4 worm cellular contexts compared by ENCODE assay signal in genomic region chrIV:10502345-10502744, ce11.
TF ChIP-seq lines count a peak whose summit lies in the region.

No protein-coding gene starts in this region.

TF ChIP-seq in whole organism, L1 larva, 84 proteins besides CTCF, POLR2A, EP300 and RAD21 (continued from another document and continues in another):
- TF ChIP-seq ceh-82 (tag; optimal IDR thresholded peaks at IDR 0.05; lab: Kevin White, UChicago) (no peak), lin-14 (GFP tag; optimal IDR thresholded peaks at IDR 0.05; lab: Kevin White, UChicago) (peak; percentile 75), C16A3.4 (tag; optimal IDR thresholded peaks at IDR 0.05; lab: Kevin White, UChicago) (peak; percentile 29), irx-1 (tag; optimal IDR thresholded peaks at IDR 0.05; lab: Kevin White, UChicago) (peak; percentile 31), nhr-77 (tag; optimal IDR thresholded peaks at IDR 0.05; lab: Kevin White, UChicago) (peak; percentile 68), lin-15B (tag; optimal IDR thresholded peaks at IDR 0.05; lab: Kevin White, UChicago) (no peak), fkh-8 (tag; optimal IDR thresholded peaks at IDR 0.05; lab: Kevin White, UChicago) (peak; percentile 65), ceh-63 (GFP tag; optimal IDR thresholded peaks at IDR 0.05; lab: Kevin White, UChicago) (no peak), nhr-20 (tag; optimal IDR thresholded peaks at IDR 0.05; lab: Kevin White, UChicago) (peak; percentile 32), snpc-4 (tag; optimal IDR thresholded peaks at IDR 0.05; lab: Kevin White, UChicago) (no peak), nhr-71 (tag; optimal IDR thresholded peaks at IDR 0.05; lab: Kevin White, UChicago) (peak; percentile 76), isw-1 (GFP tag; IDR thresholded peaks at IDR 0.05; lab: Robert Waterston, UW) (no peak), hpl-2 (GFP tag; optimal IDR thresholded peaks at IDR 0.05; lab: Kevin White, UChicago) (no peak), ztf-4 (tag; optimal IDR thresholded peaks at IDR 0.05; lab: Kevin White, UChicago) (peak; percentile 23), elt-3 (tag; optimal IDR thresholded peaks at IDR 0.05; lab: Kevin White, UChicago) (no peak), efl-1 (optimal IDR thresholded peaks at IDR 0.05; lab: Kevin White, UChicago) (peak; percentile 20 to 36), efl-1 (GFP tag; optimal IDR thresholded peaks at IDR 0.05 in 1 of 2; lab: Kevin White, UChicago) (peak in 1 of 2 experiments; percentile 38), blmp-1 (tag; optimal IDR thresholded peaks at IDR 0.05; lab: Kevin White, UChicago) (no peak), sptf-1 (tag; optimal IDR thresholded peaks at IDR 0.05; lab: Kevin White, UChicago) (no peak), grh-1 (GFP tag; IDR thresholded peaks at IDR 0.05; lab: Robert Waterston, UW) (no peak), ztf-11 (tag; optimal IDR thresholded peaks at IDR 0.05; lab: Kevin White, UChicago) (no peak), hlh-17 (GFP tag; optimal IDR thresholded peaks at IDR 0.05; lab: Kevin White, UChicago; ENCODE audit: borderline replicate concordance) (no peak), jun-1 (tag; optimal IDR thresholded peaks at IDR 0.05; lab: Kevin White, UChicago) (peak; percentile 44), mdl-1 (tag; optimal IDR thresholded peaks at IDR 0.05; lab: Kevin White, UChicago) (peak in 1 of 2 experiments; percentile 64), unc-62 (GFP tag; optimal IDR thresholded peaks at IDR 0.05; lab: Kevin White, UChicago) (no peak), egl-27 (tag; optimal IDR thresholded peaks at IDR 0.05; lab: Kevin White, UChicago) (no peak), snu-23 (GFP tag; optimal IDR thresholded peaks at IDR 0.05; lab: Kevin White, UChicago) (peak; percentile 47), nhr-237 (tag; optimal IDR thresholded peaks at IDR 0.05; lab: Kevin White, UChicago) (peak; percentile 6), hlh-4 (tag; optimal IDR thresholded peaks at IDR 0.05; lab: Kevin White, UChicago) (no peak), nhr-90 (tag; optimal IDR thresholded peaks at IDR 0.05; lab: Kevin White, UChicago; ENCODE audit: poor library complexity) (no peak), vab-15 (tag; optimal IDR thresholded peaks at IDR 0.05; lab: Kevin White, UChicago) (no peak), C04F5.9 (tag; optimal IDR thresholded peaks at IDR 0.05; lab: Kevin White, UChicago) (no peak), elt-2 (tag; optimal IDR thresholded peaks at IDR 0.05; lab: Kevin White, UChicago) (peak; percentile 73), zip-4 (GFP tag; optimal IDR thresholded peaks at IDR 0.05; lab: Kevin White, UChicago) (no peak)

TF ChIP-seq in whole organism, L2 larva, 48 proteins besides CTCF, POLR2A, EP300 and RAD21 (continued from another document):
- TF ChIP-seq ama-1 (optimal IDR thresholded peaks at IDR 0.05; lab: Kevin White, UChicago), result peak; percentile 38
- no peak for TF ChIP-seq lin-13 (GFP tag; optimal IDR thresholded peaks at IDR 0.05; lab: Kevin White, UChicago)
- TF ChIP-seq mdl-1 (tag; optimal IDR thresholded peaks at IDR 0.05; lab: Kevin White, UChicago), result peak in 1 of 2 experiments; percentile 15
- TF ChIP-seq sma-3 (GFP tag; optimal IDR thresholded peaks at IDR 0.05; lab: Kevin White, UChicago), result peak; percentile 19
- TF ChIP-seq gmeb-1 (tag; optimal IDR thresholded peaks at IDR 0.05; lab: Kevin White, UChicago), result peak; percentile 53
- TF ChIP-seq fos-1 (tag; optimal IDR thresholded peaks at IDR 0.05; lab: Kevin White, UChicago), result peak; percentile 85
- no peak for TF ChIP-seq unc-39 (tag; optimal IDR thresholded peaks at IDR 0.05; lab: Kevin White, UChicago)

TF ChIP-seq in whole organism, L3 larva, 47 proteins besides CTCF, POLR2A, EP300 and RAD21 (continued from another document):
- no peak for TF ChIP-seq nhr-12 (tag; optimal IDR thresholded peaks at IDR 0.05; lab: Kevin White, UChicago)
- no peak for TF ChIP-seq ztf-4 (tag; optimal IDR thresholded peaks at IDR 0.05; lab: Kevin White, UChicago)
- peak; percentile 54 for TF ChIP-seq jun-1 (tag; optimal IDR thresholded peaks at IDR 0.05; lab: Kevin White, UChicago)
- TF ChIP-seq nfya-1 (tag; optimal IDR thresholded peaks at IDR 0.05; lab: Kevin White, UChicago; ENCODE audit: insufficient read depth), result peak; percentile 59
- TF ChIP-seq elt-2 (tag; optimal IDR thresholded peaks at IDR 0.05; lab: Kevin White, UChicago), result peak; percentile 88
- peak; percentile 29 for TF ChIP-seq ama-1 (optimal IDR thresholded peaks at IDR 0.05; lab: Kevin White, UChicago)
- TF ChIP-seq pqm-1 (tag; optimal IDR thresholded peaks at IDR 0.05; lab: Kevin White, UChicago), result peak; percentile 97
- TF ChIP-seq mml-1 (tag; optimal IDR thresholded peaks at IDR 0.05; lab: Kevin White, UChicago), result no peak
- no peak for TF ChIP-seq nhr-25 (tag; optimal IDR thresholded peaks at IDR 0.05; lab: Kevin White, UChicago)

TF ChIP-seq in whole organism, L4 larva, 104 proteins besides CTCF, POLR2A, EP300 and RAD21 (continued from another document):
- TF ChIP-seq nhr-10 (tag; optimal IDR thresholded peaks at IDR 0.05; lab: Kevin White, UChicago) (peak; percentile 51), lin-15B (tag; optimal IDR thresholded peaks at IDR 0.05; lab: Kevin White, UChicago) (no peak), madf-5 (GFP tag; IDR thresholded peaks at IDR 0.05; lab: Robert Waterston, UW) (no peak), fkh-10 (GFP tag; optimal IDR thresholded peaks at IDR 0.05; lab: Kevin White, UChicago) (no peak), unc-130 (GFP tag; optimal IDR thresholded peaks at IDR 0.05; lab: Kevin White, UChicago) (no peak), ZK546.5 (tag; optimal IDR thresholded peaks at IDR 0.05; lab: Kevin White, UChicago) (no peak), lin-1 (GFP tag; IDR thresholded peaks at IDR 0.05; lab: Robert Waterston, UW) (0 out of 2 replicates have a peak, but pooled peaks have one; percentile 20), nhr-11 (tag; optimal IDR thresholded peaks at IDR 0.05; lab: Kevin White, UChicago) (peak; percentile 64), snpc-1.2 (GFP tag; IDR thresholded peaks at IDR 0.05; lab: Robert Waterston, UW) (no peak), skn-1 (tag; optimal IDR thresholded peaks at IDR 0.05; lab: Kevin White, UChicago) (no peak), spr-3 (GFP tag; optimal IDR thresholded peaks at IDR 0.05; lab: Kevin White, UChicago) (no peak), mxl-2 (GFP tag; conservative IDR thresholded peaks at IDR 0.05; lab: Robert Waterston, UW) (no peak), hlh-11 (tag; optimal IDR thresholded peaks at IDR 0.05; lab: Kevin White, UChicago) (peak; percentile 96), Y75B8A.6 (GFP tag; IDR thresholded peaks at IDR 0.05; lab: Robert Waterston, UW) (no peak), zfp-3 (GFP tag; conservative IDR thresholded peaks at IDR 0.05; lab: Robert Waterston, UW) (0 out of 2 replicates have a peak, but pooled peaks have one; percentile 37), vab-7 (GFP tag; IDR thresholded peaks at IDR 0.05; lab: Robert Waterston, UW) (no peak), dmd-8 (GFP tag; IDR thresholded peaks at IDR 0.05; lab: Robert Waterston, UW) (no peak), ama-1 (optimal IDR thresholded peaks at IDR 0.05; lab: Kevin White, UChicago) (peak; percentile 65), snpc-4 (tag; optimal IDR thresholded peaks at IDR 0.05; lab: Kevin White, UChicago) (no peak), tra-1 (GFP tag; IDR thresholded peaks at IDR 0.05; lab: Robert Waterston, UW) (0 out of 2 replicates have a peak, but pooled peaks have one; percentile 57), hmg-1.1 (GFP tag; IDR thresholded peaks at IDR 0.05; lab: Robert Waterston, UW) (peak; percentile 30; the same call in 1 of the 2 replicates), saeg-2 (GFP tag; IDR thresholded peaks at IDR 0.05; lab: Robert Waterston, UW) (no peak), unc-62 (GFP tag; optimal IDR thresholded peaks at IDR 0.05 in 1 of 2; lab: Kevin White, UChicago) (no peak), unc-62 (tag; optimal IDR thresholded peaks at IDR 0.05; lab: Kevin White, UChicago) (no peak), tag-97 (GFP tag; IDR thresholded peaks at IDR 0.05; lab: Robert Waterston, UW) (no peak), hif-1 (tag; optimal IDR thresholded peaks at IDR 0.05; lab: Kevin White, UChicago) (peak in 1 of 2 experiments; percentile 84), lim-7 (GFP tag; IDR thresholded peaks at IDR 0.05; lab: Robert Waterston, UW) (no peak), F26F4.8 (GFP tag; conservative IDR thresholded peaks at IDR 0.05; lab: Robert Waterston, UW) (no peak), mxl-3 (GFP tag; optimal IDR thresholded peaks at IDR 0.05; lab: Kevin White, UChicago) (peak; percentile 8), hlh-30 (tag; optimal IDR thresholded peaks at IDR 0.05; lab: Kevin White, UChicago; ENCODE audit: insufficient read depth) (peak; percentile 87), nhr-237 (tag; optimal IDR thresholded peaks at IDR 0.05; lab: Kevin White, UChicago) (no peak), nhr-102 (tag; optimal IDR thresholded peaks at IDR 0.05; lab: Kevin White, UChicago) (peak; percentile 16), ceh-44 (GFP tag; IDR thresholded peaks at IDR 0.05; lab: Robert Waterston, UW) (no peak), rbr-2 (tag; optimal IDR thresholded peaks at IDR 0.05; lab: Kevin White, UChicago) (no peak), daf-16 (GFP tag; optimal IDR thresholded peaks at IDR 0.05; lab: Kevin White, UChicago) (peak in 1 of 2 experiments; percentile 36), daf-16 (tag; optimal IDR thresholded peaks at IDR 0.05; lab: Kevin White, UChicago) (peak; percentile 97), nhr-42 (GFP tag; IDR thresholded peaks at IDR 0.05; lab: Robert Waterston, UW) (0 out of 2 replicates have a peak, but pooled peaks have one; percentile 26), nhr-28 (tag; optimal IDR thresholded peaks at IDR 0.05; lab: Kevin White, UChicago) (peak; percentile 90), T20F7.1 (GFP tag; optimal IDR thresholded peaks at IDR 0.05; lab: Kevin White, UChicago) (peak; percentile 23), zip-2 (tag; optimal IDR thresholded peaks at IDR 0.05; lab: Kevin White, UChicago) (peak; percentile 32), nhr-48 (tag; optimal IDR thresholded peaks at IDR 0.05; lab: Kevin White, UChicago) (peak; percentile 25), duxl-1 (tag; optimal IDR thresholded peaks at IDR 0.05; lab: Kevin White, UChicago; ENCODE audit: poor library complexity) (no peak), F10B5.3 (tag; optimal IDR thresholded peaks at IDR 0.05; lab: Kevin White, UChicago) (no peak), aha-1 (tag; lab: Kevin White, UChicago) (peak; percentile 89), daf-19 (GFP tag; conservative IDR thresholded peaks at IDR 0.05; lab: Robert Waterston, UW) (no peak), jun-1 (tag; optimal IDR thresholded peaks at IDR 0.05; lab: Kevin White, UChicago) (no peak), D1046.2 (GFP tag; IDR thresholded peaks at IDR 0.05; lab: Robert Waterston, UW) (no peak), Y5F2A.4 (GFP tag; optimal IDR thresholded peaks at IDR 0.05; lab: Kevin White, UChicago) (no peak), ceh-62 (tag; optimal IDR thresholded peaks at IDR 0.05; lab: Kevin White, UChicago) (no peak), pha-4 (GFP tag; IDR thresholded peaks at IDR 0.05; lab: Robert Waterston, UW) (peak; percentile 50; the same call in 1 of the 2 replicates), pha-4 (tag; optimal IDR thresholded peaks at IDR 0.05; lab: Kevin White, UChicago) (no peak), R02D3.7 (tag; optimal IDR thresholded peaks at IDR 0.05; lab: Kevin White, UChicago) (no peak), nhr-76 (tag; optimal IDR thresholded peaks at IDR 0.05; lab: Kevin White, UChicago) (no peak), dve-1 (tag; optimal IDR thresholded peaks at IDR 0.05; lab: Kevin White, UChicago; ENCODE audit: insufficient read depth) (peak; percentile 95), T26A8.4 (GFP tag; IDR thresholded peaks at IDR 0.05; lab: Robert Waterston, UW) (peak; percentile 45; the same call in 1 of the 2 replicates), aly-2 (tag; optimal IDR thresholded peaks at IDR 0.05; lab: Kevin White, UChicago) (no peak), nhr-77 (tag; optimal IDR thresholded peaks at IDR 0.05; lab: Kevin White, UChicago) (peak; percentile 86), lin-39 (tag; optimal IDR thresholded peaks at IDR 0.05; lab: Kevin White, UChicago) (no peak), lsy-2 (tag; optimal IDR thresholded peaks at IDR 0.05; lab: Kevin White, UChicago) (peak in 1 of 2 experiments; percentile 63), mes-2 (tag; optimal IDR thresholded peaks at IDR 0.05; lab: Kevin White, UChicago; ENCODE audit: poor library complexity, severe bottlenecking) (peak; percentile 74), ZK337.2 (GFP tag; IDR thresholded peaks at IDR 0.05; lab: Robert Waterston, UW) (no peak), php-3 (GFP tag; IDR thresholded peaks at IDR 0.05; lab: Robert Waterston, UW) (peak; percentile 55; the same call in 1 of the 2 replicates), mdl-1 (tag; optimal IDR thresholded peaks at IDR 0.05; lab: Kevin White, UChicago) (peak in 1 of 2 experiments; percentile 60), zfp-2 (tag; optimal IDR thresholded peaks at IDR 0.05; lab: Kevin White, UChicago) (no peak), ztf-7 (tag; optimal IDR thresholded peaks at IDR 0.05; lab: Kevin White, UChicago) (no peak)
TF ChIP-seq in whole organism, L4 larva: peak in this region for 32.
